Worm (Caenorhabditis elegans) whole organism, late embryonic: ENCODE measurements around the gene spp-10.

ENCODE experiments used
- K02D7.2 ChIP-seq: sonication (generic microtip); optimal IDR thresholded peaks from 2 replicates; lab custom pipeline; 2017; ENCODE audit warnings: mild to moderate bottlenecking, missing genetic modification characterization, missing compliant biosample characterization
- K09A11.1 ChIP-seq: sonication (generic microtip); optimal IDR thresholded peaks from 2 replicates; lab custom pipeline; 2017; ENCODE audit warnings: antibody characterized with exemption, mild to moderate bottlenecking, missing genetic modification characterization, missing compliant biosample characterization; ENCODE audit not compliant: insufficient read depth
- ama-1 ChIP-seq: fragments of 150-350 bp; optimal IDR thresholded peaks from 2 replicates; lab custom pipeline; 2014
- ceh-14 ChIP-seq: sonication (generic microtip); optimal IDR thresholded peaks from 2 replicates; lab custom pipeline; 2016; ENCODE audit warnings: missing genotype, missing genetic modification characterization, missing compliant biosample characterization
- ceh-18 ChIP-seq: sonication (generic microtip); optimal IDR thresholded peaks from 2 replicates; lab custom pipeline; 2016; ENCODE audit warnings: missing genetic modification characterization, missing compliant biosample characterization
- ceh-31 ChIP-seq: sonication (generic microtip); optimal IDR thresholded peaks from 2 replicates; lab custom pipeline; 2016; ENCODE audit warnings: missing genetic modification characterization, missing compliant biosample characterization
- ceh-34 ChIP-seq: sonication (generic microtip); optimal IDR thresholded peaks from 2 replicates; lab custom pipeline; 2016; ENCODE audit warnings: mild to moderate bottlenecking, missing genetic modification characterization, missing compliant biosample characterization
- ceh-45 ChIP-seq: fragments of 200-800 bp; sonication (Bioruptor generic); IDR thresholded peaks from 2 replicates; pipeline ENCODE4 v1.3.6; 2022; ENCODE audit warnings: missing genetic modification reagents, missing genetic modification characterization, missing compliant biosample characterization
- elt-2 ChIP-seq: sonication (generic microtip); optimal IDR thresholded peaks from 2 replicates; lab custom pipeline; 2016; ENCODE audit warnings: missing genetic modification reagents, missing genetic modification characterization, missing compliant biosample characterization
- eyg-1 ChIP-seq: sonication (generic microtip); optimal IDR thresholded peaks from 2 replicates; lab custom pipeline; 2016; ENCODE audit warnings: missing genotype, missing genetic modification characterization, missing compliant biosample characterization
- fkh-10 ChIP-seq: fragments of 150-350 bp; optimal IDR thresholded peaks from 2 replicates; lab custom pipeline; 2014; ENCODE audit warnings: missing biosample characterization, missing genetic modification reagents, missing genetic modification characterization
- hlh-30 ChIP-seq: sonication (generic microtip); optimal IDR thresholded peaks from 2 replicates; lab custom pipeline; 2017; ENCODE audit warnings: antibody characterized with exemption, missing genetic modification characterization, missing compliant biosample characterization; ENCODE audit not compliant: insufficient read depth
- hlh-6 ChIP-seq: sonication (generic microtip); optimal IDR thresholded peaks from 2 replicates; lab custom pipeline; 2016; ENCODE audit warnings: missing genotype, missing genetic modification characterization, missing compliant biosample characterization
- lim-6 ChIP-seq: sonication (generic microtip); optimal IDR thresholded peaks from 2 replicates; lab custom pipeline; 2016; ENCODE audit warnings: missing genetic modification characterization, missing compliant biosample characterization
- mec-3 ChIP-seq: sonication (generic microtip); optimal IDR thresholded peaks from 2 replicates; lab custom pipeline; 2016; ENCODE audit warnings: borderline replicate concordance, missing genetic modification characterization, missing compliant biosample characterization
- nfya-1 ChIP-seq: sonication (generic microtip); optimal IDR thresholded peaks from 2 replicates; lab custom pipeline; 2017; ENCODE audit warnings: missing genetic modification characterization, mild to moderate bottlenecking, missing compliant biosample characterization, antibody characterized with exemption, moderate library complexity
- pqm-1 ChIP-seq: sonication (generic microtip); optimal IDR thresholded peaks from 2 replicates; lab custom pipeline; 2016; ENCODE audit warnings: missing genetic modification characterization, missing compliant biosample characterization
- pros-1 ChIP-seq: fragments of 150-350 bp; optimal IDR thresholded peaks from 2 replicates; lab custom pipeline; 2014; ENCODE audit warnings: missing biosample characterization, missing genetic modification reagents, missing genetic modification characterization
- rnt-1 ChIP-seq: sonication (generic microtip); optimal IDR thresholded peaks from 2 replicates; lab custom pipeline; 2016; ENCODE audit warnings: missing genetic modification characterization, missing compliant biosample characterization
- sdc-2 ChIP-seq: sonication (generic microtip); optimal IDR thresholded peaks from 2 replicates; lab custom pipeline; 2016; ENCODE audit warnings: missing genotype, missing genetic modification characterization, missing compliant biosample characterization
- unc-55 ChIP-seq: sonication (generic microtip); optimal IDR thresholded peaks from 2 replicates; lab custom pipeline; 2017; ENCODE audit warnings: missing biosample characterization, missing genetic modification reagents, missing genetic modification characterization
- unc-86 ChIP-seq: sonication (generic microtip); optimal IDR thresholded peaks from 2 replicates; lab custom pipeline; 2016; ENCODE audit warnings: missing genetic modification characterization, missing compliant biosample characterization
- ztf-16 ChIP-seq: sonication (generic microtip); optimal IDR thresholded peaks from 2 replicates; lab custom pipeline; 2017; ENCODE audit warnings: missing genetic modification characterization, missing compliant biosample characterization

spp-10 gene

ce11 chrIV:8527598-8528012 lies 50.6 kb downstream of the spp-10 start:
- TF ChIP-seq K09A11.1 (tag; lab: Kevin White, UChicago) = no peak
- no peak for TF ChIP-seq unc-86 (tag; lab: Kevin White, UChicago)
- no peak for TF ChIP-seq ceh-34
- no peak for TF ChIP-seq ztf-16 (tag; lab: Kevin White, UChicago)
- no peak for TF ChIP-seq fkh-10
- TF ChIP-seq ceh-14 (tag; lab: Kevin White, UChicago) = no peak
- no peak for TF ChIP-seq unc-55 (GFP tag; lab: Kevin White, UChicago)
- TF ChIP-seq mec-3 (tag; lab: Kevin White, UChicago) = no peak
- peak; percentile 82 for TF ChIP-seq hlh-30 (tag; lab: Kevin White, UChicago)
- TF ChIP-seq ceh-45 (GFP tag; lab: Robert Waterston, UW) = no peak
- TF ChIP-seq rnt-1 (tag; lab: Kevin White, UChicago) = peak; percentile 3
- TF ChIP-seq elt-2 (tag; lab: Kevin White, UChicago) = peak; percentile 95
- no peak for TF ChIP-seq sdc-2 (tag; lab: Kevin White, UChicago)
- no peak for TF ChIP-seq ama-1 (lab: Kevin White, UChicago)
- TF ChIP-seq nfya-1 = no peak
- peak; percentile 51 for TF ChIP-seq pqm-1 (tag; lab: Kevin White, UChicago)
- no peak for TF ChIP-seq K02D7.2
- TF ChIP-seq ceh-18 (tag; lab: Kevin White, UChicago) = peak; percentile 68
- no peak for TF ChIP-seq ceh-31
- TF ChIP-seq eyg-1 (tag; lab: Kevin White, UChicago) = no peak
- no peak for TF ChIP-seq hlh-6 (tag; lab: Kevin White, UChicago)
- TF ChIP-seq lim-6 (tag; lab: Kevin White, UChicago) = no peak
- TF ChIP-seq, all 69 proteins: peak for 5

ce11 chrIV:8528345-8528744 lies 51.4 kb downstream of the spp-10 start:
- TF ChIP-seq elt-2 (tag; lab: Kevin White, UChicago) = peak; percentile 9
- TF ChIP-seq pros-1 (tag; lab: Kevin White, UChicago) = no peak
- TF ChIP-seq, all 69 proteins: peak for 1

DNA sequence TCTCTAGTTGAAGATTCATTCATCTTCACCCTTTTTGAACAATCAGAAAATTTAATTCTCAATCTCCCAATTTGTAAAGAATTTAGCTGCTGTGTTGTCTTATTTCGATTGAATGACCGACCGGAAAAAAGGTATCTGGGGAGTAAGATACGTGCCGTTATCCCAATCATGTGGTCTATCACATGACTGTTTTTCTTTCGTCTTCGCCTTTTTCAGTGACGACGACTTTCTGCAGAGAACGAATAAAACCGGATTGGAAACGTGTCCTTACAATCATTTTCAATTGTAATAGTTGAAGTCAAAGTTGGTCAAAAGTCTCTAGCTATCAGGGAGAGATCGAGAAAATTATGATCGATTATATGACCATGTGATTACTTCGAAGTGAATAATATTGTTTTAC lies 52.1 kb downstream of the spp-10 start:
- no peak for TF ChIP-seq nfya-1
- TF ChIP-seq hlh-30 (tag; lab: Kevin White, UChicago) = peak; percentile 58
- TF ChIP-seq pqm-1 (tag; lab: Kevin White, UChicago) = no peak
- TF ChIP-seq ceh-18 (tag; lab: Kevin White, UChicago) = no peak
